Fruit fly (Drosophila melanogaster) whole organism, embryonic: ENCODE results near the gene fusl.

ENCODE experiments used
- Antp ChIP-seq: fragments of 200-800 bp; sonication (Bioruptor generic); optimal IDR thresholded peaks from 3 replicates; lab custom pipeline; 2016; ENCODE audit warnings: missing biosample characterization, missing genetic modification characterization
- Atf3 ChIP-seq: fragments of 200-800 bp; sonication (Bioruptor generic); optimal IDR thresholded peaks from 3 replicates; lab custom pipeline; 2016; ENCODE audit warnings: missing biosample characterization, missing genetic modification characterization
- CG10267 ChIP-seq: fragments of 200-800 bp; sonication (Bioruptor generic); optimal IDR thresholded peaks from 2 replicates; lab custom pipeline; 2018; ENCODE audit warnings: missing biosample characterization, mild to moderate bottlenecking, missing genetic modification characterization, moderate library complexity
- CG11456 ChIP-seq: fragments of 200-800 bp; sonication (Bioruptor generic); IDR thresholded peaks from 3 replicates; pipeline ENCODE4 v1.3.6; 2022; ENCODE audit warnings: missing biosample characterization, missing genetic modification characterization
- CG12155 ChIP-seq: fragments of 200-800 bp; sonication (Bioruptor generic); optimal IDR thresholded peaks from 3 replicates; lab custom pipeline; 2016; ENCODE audit warnings: missing biosample characterization, missing genetic modification characterization
- CG12769 ChIP-seq: fragments of 200-800 bp; sonication (Bioruptor generic); optimal IDR thresholded peaks from 2 replicates; lab custom pipeline; 2019; ENCODE audit warnings: missing biosample characterization, mild to moderate bottlenecking, missing genetic modification characterization, moderate library complexity
- CG15011 ChIP-seq: fragments of 200-800 bp; sonication (Bioruptor generic); optimal IDR thresholded peaks from 3 replicates; lab custom pipeline; 2018; ENCODE audit warnings: missing biosample characterization, mild to moderate bottlenecking, missing genetic modification characterization
- CG15479 ChIP-seq: fragments of 200-800 bp; sonication (Bioruptor generic); optimal IDR thresholded peaks from 3 replicates; lab custom pipeline; 2019; ENCODE audit warnings: missing biosample characterization, mild to moderate bottlenecking, missing genetic modification characterization, moderate library complexity
- CG15514 ChIP-seq: fragments of 200-800 bp; sonication (Bioruptor generic); optimal IDR thresholded peaks from 3 replicates; lab custom pipeline; 2017; ENCODE audit warnings: missing biosample characterization, missing genetic modification characterization, mild to moderate bottlenecking, moderate library complexity, missing genetic modification reagents
- CG18764 ChIP-seq: fragments of 200-800 bp; sonication (Bioruptor generic); optimal IDR thresholded peaks from 3 replicates; lab custom pipeline; 2016; ENCODE audit warnings: missing biosample characterization, missing genetic modification characterization
- CG3163 ChIP-seq: fragments of 200-800 bp; sonication (Bioruptor generic); optimal IDR thresholded peaks from 3 replicates; lab custom pipeline; 2016; ENCODE audit warnings: missing biosample characterization, missing genetic modification characterization
- CG5180 ChIP-seq: fragments of 200-800 bp; sonication (Bioruptor generic); optimal IDR thresholded peaks from 3 replicates; lab custom pipeline; 2017; ENCODE audit warnings: missing biosample characterization, missing genetic modification characterization, mild to moderate bottlenecking, moderate library complexity, missing genetic modification reagents
- E2f1 ChIP-seq: fragments of 200-800 bp; sonication (Bioruptor generic); IDR thresholded peaks from 2 replicates; pipeline ENCODE4 v1.3.6; 2022; ENCODE audit warnings: missing biosample characterization, missing genetic modification characterization
- Eip74EF ChIP-seq, 2 experiments: fragments of 200-800 bp in 1 of 2; fragments of >200 bp in 1 of 2; sonication (Bioruptor generic) in 1 of 2; optimal IDR thresholded peaks; 2 replicates each; lab custom pipeline; 2017 to 2019; ENCODE audit warnings: missing biosample characterization in 2 of 2, missing genetic modification characterization in 2 of 2, mild to moderate bottlenecking in 1 of 2, moderate library complexity in 1 of 2
- GATAe ChIP-seq: fragments of 200-800 bp; sonication (Bioruptor generic); conservative IDR thresholded peaks from 2 replicates; pipeline ENCODE4 v1.3.6; 2022; ENCODE audit warnings: missing biosample characterization, missing genetic modification characterization
- Hr78 ChIP-seq, 2 experiments: fragments of 200-800 bp in 1 of 2; fragments of >200 bp in 1 of 2; sonication (Bioruptor generic) in 1 of 2; optimal IDR thresholded peaks; 2 replicates each; lab custom pipeline; 2017 to 2019; ENCODE audit warnings: missing biosample characterization in 2 of 2, missing genetic modification characterization in 2 of 2, mild to moderate bottlenecking in 1 of 2, moderate library complexity in 1 of 2
- Kr ChIP-seq: fragments of 200-800 bp; sonication (Bioruptor generic); optimal IDR thresholded peaks from 2 replicates; lab custom pipeline; 2017; ENCODE audit warnings: missing biosample characterization, mild to moderate bottlenecking, missing genetic modification characterization
- Med ChIP-seq: fragments of 200-800 bp; sonication (Bioruptor generic); peaks from one replicate; lab custom pipeline; 2016; ENCODE audit warnings: missing biosample characterization, missing genetic modification characterization, mild to moderate bottlenecking, inconsistent platforms, moderate library complexity
- Trl ChIP-seq, 3 experiments: fragments of >200 bp in 2 of 3; fragments of 200-800 bp in 1 of 3; sonication (Bioruptor generic) in 1 of 3; optimal IDR thresholded peaks; 2 replicates in 1 of 3; 3 replicates in 2 of 3; lab custom pipeline; 2016 to 2017; ENCODE audit warnings: missing biosample characterization in 1 of 3, missing genetic modification characterization in 1 of 3
- Usf ChIP-seq: fragments of 200-800 bp; sonication (Bioruptor generic); optimal IDR thresholded peaks from 2 replicates; lab custom pipeline; 2017; ENCODE audit warnings: missing genotype, missing biosample characterization, missing genetic modification characterization
- Xrp1 ChIP-seq: fragments of 200-800 bp; sonication (Bioruptor generic); IDR thresholded peaks from 2 replicates; pipeline ENCODE4 v1.3.6; 2022; ENCODE audit warnings: missing biosample characterization, missing genetic modification characterization
- ab ChIP-seq: fragments of 200-800 bp; sonication (Bioruptor generic); optimal IDR thresholded peaks from 2 replicates; lab custom pipeline; 2016; ENCODE audit warnings: missing biosample characterization, missing genetic modification characterization
- amos ChIP-seq: fragments of 200-800 bp; sonication (Bioruptor generic); IDR thresholded peaks from 2 replicates; pipeline ENCODE4 v1.3.6; 2022; ENCODE audit warnings: missing biosample characterization, missing genetic modification characterization; ENCODE audit not compliant: partially characterized antibody
- aop ChIP-seq: fragments of 200-800 bp; sonication (Bioruptor generic); IDR thresholded peaks from 2 replicates; pipeline ENCODE4 v1.3.6; 2022; ENCODE audit warnings: missing biosample characterization, missing genetic modification characterization
- cas ChIP-seq: fragments of 200-800 bp; sonication (Bioruptor generic); IDR thresholded peaks from 2 replicates; pipeline ENCODE4 v1.3.6; 2022; ENCODE audit warnings: missing biosample characterization, missing genetic modification characterization
- caup ChIP-seq: fragments of 200-800 bp; sonication (Bioruptor generic); optimal IDR thresholded peaks from 3 replicates; lab custom pipeline; 2017; ENCODE audit warnings: missing biosample characterization, mild to moderate bottlenecking, missing genetic modification characterization, moderate library complexity; ENCODE audit not compliant: severe bottlenecking
- chif ChIP-seq, 2 experiments: fragments of 200-800 bp; sonication (Bioruptor generic); optimal IDR thresholded peaks; 3 replicates each; lab custom pipeline; 2016; ENCODE audit warnings: missing biosample characterization in 2 of 2, missing genetic modification characterization in 2 of 2
- crol ChIP-seq: fragments of 200-800 bp; sonication (Bioruptor generic); IDR thresholded peaks from 2 replicates; pipeline ENCODE4 v1.3.6; 2022; ENCODE audit warnings: missing biosample characterization, missing genetic modification characterization
- fd96Cb ChIP-seq: fragments of 200-800 bp; sonication (Bioruptor generic); optimal IDR thresholded peaks from 2 replicates; lab custom pipeline; 2018; ENCODE audit warnings: missing biosample characterization, mild to moderate bottlenecking, missing genetic modification characterization, moderate library complexity
- gce ChIP-seq: fragments of 200-800 bp; sonication (Bioruptor generic); IDR thresholded peaks from 3 replicates; pipeline ENCODE4 v1.3.6; 2022; ENCODE audit warnings: missing biosample characterization, missing genetic modification characterization
- gcm ChIP-seq: fragments of 200-800 bp; sonication (Bioruptor generic); optimal IDR thresholded peaks from 2 replicates; lab custom pipeline; 2019; ENCODE audit warnings: missing biosample characterization, mild to moderate bottlenecking, missing genetic modification characterization, moderate library complexity
- gem ChIP-seq: fragments of 200-800 bp; sonication (Bioruptor generic); optimal IDR thresholded peaks from 2 replicates; lab custom pipeline; 2019; ENCODE audit warnings: missing biosample characterization, mild to moderate bottlenecking, missing genetic modification characterization, moderate library complexity
- gsb ChIP-seq: fragments of 200-800 bp; sonication (Bioruptor generic); IDR thresholded peaks from 2 replicates; pipeline ENCODE4 v1.3.6; 2022; ENCODE audit warnings: missing biosample characterization, missing genetic modification characterization
- hb ChIP-seq: fragments of 200-800 bp; sonication (Bioruptor generic); IDR thresholded peaks from 3 replicates; pipeline ENCODE4 v1.3.6; 2022; ENCODE audit warnings: missing biosample characterization, missing genetic modification characterization; ENCODE audit not compliant: partially characterized antibody
- inv ChIP-seq: fragments of 200-800 bp; sonication (Bioruptor generic); IDR thresholded peaks from 2 replicates; pipeline ENCODE4 v1.3.6; 2022; ENCODE audit warnings: missing biosample characterization, missing genetic modification characterization; ENCODE audit not compliant: partially characterized antibody
- kni ChIP-seq: fragments of 200-800 bp; sonication (Bioruptor generic); optimal IDR thresholded peaks from 3 replicates; lab custom pipeline; 2017; ENCODE audit warnings: mild to moderate bottlenecking, missing biosample characterization, missing genetic modification reagents, missing genetic modification characterization
- mirr ChIP-seq: fragments of 200-800 bp; sonication (Bioruptor generic); optimal IDR thresholded peaks from 3 replicates; lab custom pipeline; 2018; ENCODE audit warnings: missing biosample characterization, mild to moderate bottlenecking, missing genetic modification characterization
- nom ChIP-seq: fragments of 200-800 bp; sonication (Bioruptor generic); optimal IDR thresholded peaks from 2 replicates; lab custom pipeline; 2017; ENCODE audit warnings: missing biosample characterization, missing genetic modification characterization, mild to moderate bottlenecking, moderate library complexity, missing genetic modification reagents
- pan ChIP-seq, 4 experiments: fragments of >200 bp in 3 of 4; fragments of 200-800 bp in 1 of 4; sonication (Bioruptor generic) in 1 of 4; optimal IDR thresholded peaks in 3 of 4; IDR thresholded peaks in 1 of 4; 2 replicates each; pipeline versions ENCODE4 v1.3.6 to Lab custom; 2017 to 2022; ENCODE audit warnings: missing biosample characterization in 2 of 4, missing genetic modification characterization in 2 of 4, mixed read lengths in 1 of 4
- sens ChIP-seq: fragments of 200-800 bp; sonication (Bioruptor generic); peaks from one replicate; lab custom pipeline; 2016; ENCODE audit warnings: missing biosample characterization, missing genetic modification characterization
- sens-2 ChIP-seq: fragments of 200-800 bp; sonication (Bioruptor generic); IDR thresholded peaks from 2 replicates; pipeline ENCODE4 v1.3.6; 2022; ENCODE audit warnings: missing biosample characterization, missing genetic modification characterization
- so ChIP-seq: fragments of 200-800 bp; sonication (Bioruptor generic); IDR thresholded peaks from 3 replicates; pipeline ENCODE4 v1.3.6; 2022; ENCODE audit warnings: missing biosample characterization, missing genetic modification characterization
- tll ChIP-seq, 2 experiments: fragments of 200-800 bp in 1 of 2; fragments of >200 bp in 1 of 2; sonication (Bioruptor generic) in 1 of 2; optimal IDR thresholded peaks; 2 replicates each; lab custom pipeline; 2017 to 2019; ENCODE audit warnings: missing biosample characterization in 2 of 2, missing genetic modification characterization in 2 of 2, mild to moderate bottlenecking in 1 of 2, moderate library complexity in 1 of 2
- trem ChIP-seq: fragments of 200-800 bp; optimal IDR thresholded peaks from 3 replicates; lab custom pipeline; 2019; ENCODE audit warnings: missing biosample characterization, mild to moderate bottlenecking, missing genetic modification characterization, moderate library complexity
- twi ChIP-seq: fragments of 200-800 bp; optimal IDR thresholded peaks from 2 replicates; lab custom pipeline; 2019; ENCODE audit warnings: missing biosample characterization, mild to moderate bottlenecking, missing genetic modification characterization, moderate library complexity
- vvl ChIP-seq: fragments of 200-800 bp; sonication (Bioruptor generic); IDR thresholded peaks from 2 replicates; pipeline ENCODE4 v1.3.6; 2022; ENCODE audit warnings: missing biosample characterization, missing genetic modification characterization

The fusl gene

dm6 chr2L:5291195-5291594 is 46.7 kb downstream of the fusl start:
- TF ChIP-seq Med (GFP tag; lab: Kevin White, UChicago) (peak; percentile 41), fd96Cb (no peak), CG15479 (GFP tag; lab: Kevin White, UChicago) (peak; percentile 19), chif (GFP tag; optimal IDR thresholded peaks at IDR 0.05; lab: Kevin White, UChicago) (no peak), sens-2 (GFP tag; lab: Robert Waterston, UW) (0 out of 2 replicates have a peak, but pooled peaks have one; percentile 15), crol (GFP tag; lab: Robert Waterston, UW) (peak; percentile 76), Xrp1 (GFP tag; lab: Robert Waterston, UW) (no peak), Eip74EF (GFP tag; optimal IDR thresholded peaks at IDR 0.05; lab: Kevin White, UChicago) (no peak), inv (GFP tag; lab: Robert Waterston, UW) (no peak), CG15011 (GFP tag; lab: Kevin White, UChicago) (no peak), CG5180 (GFP tag; lab: Kevin White, UChicago) (peak; percentile 47), caup (GFP tag; lab: Kevin White, UChicago) (no peak), Kr (GFP tag; lab: Kevin White, UChicago) (no peak), CG11456 (no peak), Atf3 (GFP tag; lab: Kevin White, UChicago) (no peak), CG12155 (GFP tag; lab: Kevin White, UChicago) (no peak), CG12769 (tag; lab: Kevin White, UChicago) (no peak), sens (peak; percentile 46), aop (GFP tag; lab: Robert Waterston, UW) (no peak), Trl (optimal IDR thresholded peaks at IDR 0.05; lab: Kevin White, UChicago) (no peak), Trl (GFP tag; optimal IDR thresholded peaks at IDR 0.05; lab: Kevin White, UChicago) (no peak), twi (tag; lab: Kevin White, UChicago) (peak; percentile 42), mirr (GFP tag; lab: Kevin White, UChicago) (no peak), Hr78 (GFP tag; optimal IDR thresholded peaks at IDR 0.05; lab: Kevin White, UChicago) (no peak), tll (GFP tag; optimal IDR thresholded peaks at IDR 0.05; lab: Kevin White, UChicago) (no peak), gcm (GFP tag; lab: Kevin White, UChicago) (peak; percentile 74), GATAe (peak; percentile 21; the same call in 1 of the 2 replicates)

- TF ChIP-seq Antp (GFP tag; lab: Kevin White, UChicago): no peak
- TF ChIP-seq, all 482 proteins: peak for 0
Measured at dm6 chr2L:5290530-5290929, 47.3 kb downstream of the fusl start.

dm6 chr2L:5289921-5290320 is 48.0 kb downstream of the fusl start:
- no peak for TF ChIP-seq CG15011 (GFP tag; lab: Kevin White, UChicago)
- TF ChIP-seq CG15514 (GFP tag; lab: Kevin White, UChicago): no peak
- TF ChIP-seq CG3163: no peak
- TF ChIP-seq CG10267 (tag; lab: Kevin White, UChicago): no peak
- TF ChIP-seq ab (GFP tag; lab: Kevin White, UChicago): no peak
- TF ChIP-seq vvl (GFP tag; lab: Robert Waterston, UW): no peak
- TF ChIP-seq gce (GFP tag; lab: Robert Waterston, UW): no peak
- TF ChIP-seq CG18764 (GFP tag; lab: Kevin White, UChicago): no peak
- no peak for TF ChIP-seq Usf (GFP tag; lab: Kevin White, UChicago)
- no peak for TF ChIP-seq pan (optimal IDR thresholded peaks at IDR 0.05; lab: Kevin White, UChicago)
- no peak for TF ChIP-seq pan (GFP tag; optimal IDR thresholded peaks at IDR 0.05 in 1 of 2, IDR thresholded peaks at IDR 0.05 in 1 of 2)
- no peak for TF ChIP-seq cas (GFP tag; lab: Robert Waterston, UW)
- no peak for TF ChIP-seq kni
- no peak for TF ChIP-seq trem (tag; lab: Kevin White, UChicago)
- TF ChIP-seq Antp (GFP tag; lab: Kevin White, UChicago): no peak
- TF ChIP-seq so (GFP tag; lab: Robert Waterston, UW): no peak
- TF ChIP-seq hb (GFP tag; lab: Robert Waterston, UW): no peak
- no peak for TF ChIP-seq gsb (GFP tag; lab: Robert Waterston, UW)
- no peak for TF ChIP-seq amos (GFP tag; lab: Robert Waterston, UW)
- TF ChIP-seq gem: peak; percentile 5
- no peak for TF ChIP-seq E2f1 (GFP tag; lab: Robert Waterston, UW)
- TF ChIP-seq Hr78 (GFP tag; optimal IDR thresholded peaks at IDR 0.05; lab: Kevin White, UChicago): no peak
- peak; percentile 65 for TF ChIP-seq nom (GFP tag; lab: Kevin White, UChicago)
